Worm (Caenorhabditis elegans) whole organism, early embryonic: Measurements from ENCODE around the gene ncs-5.

Experiments
- B0310.2 ChIP-seq: sonication (generic microtip); optimal IDR thresholded peaks from 2 replicates; lab custom pipeline; 2016; ENCODE audit warnings: mild to moderate bottlenecking, missing genetic modification characterization, missing compliant biosample characterization
- F13C5.2 ChIP-seq: sonication (generic microtip); optimal IDR thresholded peaks from 2 replicates; lab custom pipeline; 2017; ENCODE audit warnings: mild to moderate bottlenecking, missing genetic modification characterization, inconsistent platforms, missing compliant biosample characterization
- aly-1 ChIP-seq: sonication (generic microtip); optimal IDR thresholded peaks from 2 replicates; lab custom pipeline; 2016; ENCODE audit warnings: missing genetic modification characterization, missing compliant biosample characterization
- ama-1 ChIP-seq: fragments of 150-350 bp; optimal IDR thresholded peaks from 2 replicates; lab custom pipeline; 2014
- ceh-13 ChIP-seq: fragments of 200-800 bp; sonication (Bioruptor generic); optimal IDR thresholded peaks from 2 replicates; lab custom pipeline; 2018; ENCODE audit warnings: mild to moderate bottlenecking, missing genetic modification characterization, missing compliant biosample characterization
- ceh-36 ChIP-seq: sonication (generic microtip); optimal IDR thresholded peaks from 2 replicates; lab custom pipeline; 2016; ENCODE audit warnings: missing genetic modification characterization, inconsistent platforms, missing compliant biosample characterization
- ets-7 ChIP-seq: sonication (generic microtip); optimal IDR thresholded peaks from 2 replicates; lab custom pipeline; 2016; ENCODE audit warnings: missing genotype, missing genetic modification characterization, missing compliant biosample characterization
- flt-1 ChIP-seq: fragments of 200-800 bp; sonication (Bioruptor generic); IDR thresholded peaks from 2 replicates; pipeline ENCODE4 v1.3.6; 2022; ENCODE audit warnings: missing genetic modification characterization, missing compliant biosample characterization
- hmbx-1 ChIP-seq: sonication (generic microtip); optimal IDR thresholded peaks from 2 replicates; lab custom pipeline; 2016; ENCODE audit warnings: mild to moderate bottlenecking, missing genetic modification characterization, missing compliant biosample characterization
- hmg-4 ChIP-seq: fragments of 200-800 bp; sonication (Bioruptor generic); optimal IDR thresholded peaks from 2 replicates; lab custom pipeline; 2018; ENCODE audit warnings: mild to moderate bottlenecking, missing genetic modification characterization, missing compliant biosample characterization
- hnd-1 ChIP-seq: sonication (generic microtip); optimal IDR thresholded peaks from 2 replicates; lab custom pipeline; 2016; ENCODE audit warnings: missing genetic modification characterization, missing compliant biosample characterization
- pes-1 ChIP-seq: fragments of 200-800 bp; sonication (Bioruptor generic); IDR thresholded peaks from 2 replicates; pipeline ENCODE4 v1.3.6; 2022; ENCODE audit warnings: missing genetic modification reagents, missing genetic modification characterization, missing compliant biosample characterization
- scrt-1 ChIP-seq: fragments of 200-800 bp; sonication (Bioruptor generic); IDR thresholded peaks from 2 replicates; pipeline ENCODE4 v1.3.6; 2022; ENCODE audit warnings: missing genetic modification characterization, missing compliant biosample characterization
- sea-1 ChIP-seq: fragments of 200-800 bp; sonication (Bioruptor generic); conservative IDR thresholded peaks from 2 replicates; pipeline ENCODE4 v1.3.6; 2022; ENCODE audit warnings: missing genetic modification characterization, missing compliant biosample characterization
- tbx-11 ChIP-seq: fragments of 200-800 bp; sonication (Bioruptor generic); IDR thresholded peaks from 2 replicates; pipeline ENCODE4 v1.3.6; 2022; ENCODE audit warnings: missing genetic modification characterization, missing compliant biosample characterization
- tbx-37 ChIP-seq: fragments of 200-800 bp; sonication (Bioruptor generic); conservative IDR thresholded peaks from 2 replicates; pipeline ENCODE4 v1.3.6; 2022; ENCODE audit warnings: missing genetic modification reagents, missing genetic modification characterization, missing compliant biosample characterization
- tra-4 ChIP-seq: sonication (generic microtip); optimal IDR thresholded peaks from 2 replicates; lab custom pipeline; 2017; ENCODE audit warnings: missing genetic modification characterization, missing compliant biosample characterization

Gene ncs-5

DNA sequence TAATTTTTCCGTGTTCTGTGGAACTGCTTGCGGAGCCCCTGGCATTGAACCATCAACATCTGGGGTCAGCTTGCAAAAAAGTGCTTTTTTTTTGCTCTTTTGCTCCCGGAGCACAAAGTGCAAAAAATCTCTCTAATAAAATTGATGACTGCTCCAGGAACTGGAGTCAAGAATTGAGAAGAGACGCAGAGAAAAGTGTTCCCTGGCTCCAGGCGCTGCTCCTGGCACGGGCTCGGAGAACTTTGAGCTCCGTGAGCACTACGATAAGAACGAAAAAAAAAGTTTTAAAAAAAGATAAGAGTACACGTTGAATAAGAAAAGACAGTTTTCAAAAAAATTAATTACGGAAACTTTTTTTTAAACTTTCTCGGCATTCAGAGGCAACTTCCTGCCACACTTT lies 36.8 kb upstream of the ncs-5 start:
- TF ChIP-seq ets-7: no peak
- TF ChIP-seq ama-1 (lab: Kevin White, UChicago): no peak
- no peak for TF ChIP-seq tbx-37
- TF ChIP-seq aly-1 (tag; lab: Kevin White, UChicago): no peak

ce11 chrV:18783474-18783873 lies 36.1 kb upstream of the ncs-5 start, which contains the start of gene Y17D7B.10:
Y17D7B.10 (plus strand) TSS chrV:18783716.
- TF ChIP-seq ceh-13 (GFP tag; lab: Kevin White, UChicago) (no peak), scrt-1 (GFP tag; lab: Robert Waterston, UW) (no peak), tbx-11 (GFP tag; lab: Robert Waterston, UW) (no peak), F13C5.2 (tag; lab: Kevin White, UChicago) (no peak), flt-1 (GFP tag; lab: Robert Waterston, UW) (no peak), ama-1 (lab: Kevin White, UChicago) (no peak), aly-1 (tag; lab: Kevin White, UChicago) (no peak), B0310.2 (tag; lab: Kevin White, UChicago) (no peak), pes-1 (GFP tag; lab: Robert Waterston, UW) (no peak), hnd-1 (tag; lab: Kevin White, UChicago) (no peak), tra-4 (tag; lab: Kevin White, UChicago) (no peak), ets-7 (no peak), tbx-37 (no peak), hmbx-1 (no peak), sea-1 (GFP tag; lab: Robert Waterston, UW) (no peak), ceh-36 (tag; lab: Kevin White, UChicago) (no peak), hmg-4 (GFP tag; lab: Kevin White, UChicago) (no peak)

DNA sequence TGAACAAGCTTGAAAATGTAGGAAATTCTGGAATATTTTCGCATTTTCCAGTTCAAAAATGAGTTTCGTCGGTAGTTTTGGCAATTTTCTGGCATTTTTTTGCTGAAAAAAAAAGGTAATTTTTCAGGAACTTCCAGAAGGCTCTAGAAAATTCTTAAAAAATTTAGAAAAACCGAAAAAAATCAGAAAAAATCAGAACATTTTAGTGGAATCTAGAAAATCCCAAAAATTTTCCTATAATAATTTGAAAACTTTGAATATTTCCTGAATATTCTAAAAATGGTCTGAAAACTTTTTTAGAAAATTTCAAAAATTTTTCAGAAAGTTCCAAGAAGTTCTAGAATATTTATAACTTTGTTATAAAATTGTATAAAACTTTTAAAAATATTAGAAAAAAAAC lies 32.9 kb upstream of the ncs-5 start, which contains the start of gene Y17D7B.3:
Gene Y17D7B.3, minus strand, starts transcription at position 101 of the 400 bp plus-strand sequence.
- TF ChIP-seq B0310.2 (tag; lab: Kevin White, UChicago): no peak
- TF ChIP-seq hmg-4 (GFP tag; lab: Kevin White, UChicago): no peak
- no peak for TF ChIP-seq ets-7
- no peak for TF ChIP-seq tbx-11 (GFP tag; lab: Robert Waterston, UW)
- TF ChIP-seq scrt-1 (GFP tag; lab: Robert Waterston, UW): no peak
- TF ChIP-seq aly-1 (tag; lab: Kevin White, UChicago): no peak
- TF ChIP-seq tra-4 (tag; lab: Kevin White, UChicago): no peak
- TF ChIP-seq hmbx-1: no peak
- TF ChIP-seq ama-1 (lab: Kevin White, UChicago): no peak
- no peak for TF ChIP-seq tbx-37
- no peak for TF ChIP-seq sea-1 (GFP tag; lab: Robert Waterston, UW)

DNA sequence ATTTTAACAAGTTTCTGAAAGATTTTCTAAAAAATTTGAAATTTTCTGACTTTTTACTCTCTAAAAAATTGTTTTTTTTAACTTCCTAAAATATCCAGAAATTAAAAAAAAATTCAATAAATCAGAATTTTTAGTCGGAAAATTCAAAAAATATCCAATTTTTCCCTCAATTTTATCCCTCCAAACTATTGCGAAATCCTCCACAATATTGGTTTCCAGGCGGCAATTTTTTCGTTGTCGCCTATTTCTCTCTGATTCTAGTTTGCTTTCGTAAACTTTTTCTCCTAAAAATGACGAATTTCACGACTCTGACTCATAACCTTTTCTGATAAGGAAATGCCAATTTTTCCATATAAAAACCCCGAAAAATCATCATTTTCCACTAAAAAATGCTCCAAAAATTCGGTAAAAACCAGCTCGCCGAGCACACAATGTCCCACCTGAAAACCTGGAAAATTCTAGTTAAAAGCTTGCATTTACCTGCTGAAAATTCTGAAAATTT lies 32.1 kb upstream of the ncs-5 start, which contains the start of gene Y17D7B.2:
Gene Y17D7B.2, plus strand, starts transcription at position 323 of the 502 bp plus-strand sequence.
- TF ChIP-seq flt-1 (GFP tag; lab: Robert Waterston, UW) (no peak), ceh-13 (GFP tag; lab: Kevin White, UChicago) (no peak), tra-4 (tag; lab: Kevin White, UChicago) (no peak), scrt-1 (GFP tag; lab: Robert Waterston, UW) (no peak), hnd-1 (tag; lab: Kevin White, UChicago) (no peak), ceh-36 (tag; lab: Kevin White, UChicago) (no peak), tbx-37 (no peak), hmbx-1 (no peak), B0310.2 (tag; lab: Kevin White, UChicago) (no peak), tbx-11 (GFP tag; lab: Robert Waterston, UW) (no peak)

ce11 chrV:18790658-18791057 lies 28.9 kb upstream of the ncs-5 start, which contains the start of gene nhr-231:
nhr-231 (plus strand) TSS chrV:18790958.
- TF ChIP-seq flt-1 (GFP tag; lab: Robert Waterston, UW) (no peak), F13C5.2 (tag; lab: Kevin White, UChicago) (no peak), scrt-1 (GFP tag; lab: Robert Waterston, UW) (no peak), sea-1 (GFP tag; lab: Robert Waterston, UW) (no peak), hnd-1 (tag; lab: Kevin White, UChicago) (no peak), ama-1 (lab: Kevin White, UChicago) (no peak), hmg-4 (GFP tag; lab: Kevin White, UChicago) (no peak), hmbx-1 (no peak), aly-1 (tag; lab: Kevin White, UChicago) (no peak), ets-7 (no peak), B0310.2 (tag; lab: Kevin White, UChicago) (no peak), tra-4 (tag; lab: Kevin White, UChicago) (no peak), ceh-36 (tag; lab: Kevin White, UChicago) (no peak), tbx-11 (GFP tag; lab: Robert Waterston, UW) (no peak), pes-1 (GFP tag; lab: Robert Waterston, UW) (no peak), ceh-13 (GFP tag; lab: Kevin White, UChicago) (no peak), tbx-37 (no peak)

DNA sequence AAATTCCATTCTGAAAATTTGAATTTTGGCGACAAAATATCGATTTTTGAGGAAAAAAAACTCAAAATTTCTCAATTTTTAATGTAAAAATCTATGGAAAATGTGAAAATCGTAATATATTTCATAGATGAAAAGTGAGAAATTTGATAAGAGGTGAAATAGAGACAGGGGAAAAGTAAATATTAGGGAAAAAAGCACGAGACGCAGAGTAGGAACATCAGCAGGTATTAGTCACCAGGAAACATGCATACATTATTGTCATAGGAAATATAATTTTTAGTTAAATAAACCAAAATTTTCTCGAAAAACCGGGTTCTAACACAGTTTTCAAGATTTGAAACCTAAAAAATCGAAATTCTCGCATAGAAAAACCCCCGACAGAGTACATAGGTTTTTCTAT lies 18.8 kb upstream of the ncs-5 start, which contains the start of gene nhr-170:
Gene nhr-170, minus strand, starts transcription at position 16 of the 400 bp plus-strand sequence.
- TF ChIP-seq ceh-36 (tag; lab: Kevin White, UChicago): no peak
- no peak for TF ChIP-seq pes-1 (GFP tag; lab: Robert Waterston, UW)
- no peak for TF ChIP-seq aly-1 (tag; lab: Kevin White, UChicago)
- TF ChIP-seq hmbx-1: no peak

DNA sequence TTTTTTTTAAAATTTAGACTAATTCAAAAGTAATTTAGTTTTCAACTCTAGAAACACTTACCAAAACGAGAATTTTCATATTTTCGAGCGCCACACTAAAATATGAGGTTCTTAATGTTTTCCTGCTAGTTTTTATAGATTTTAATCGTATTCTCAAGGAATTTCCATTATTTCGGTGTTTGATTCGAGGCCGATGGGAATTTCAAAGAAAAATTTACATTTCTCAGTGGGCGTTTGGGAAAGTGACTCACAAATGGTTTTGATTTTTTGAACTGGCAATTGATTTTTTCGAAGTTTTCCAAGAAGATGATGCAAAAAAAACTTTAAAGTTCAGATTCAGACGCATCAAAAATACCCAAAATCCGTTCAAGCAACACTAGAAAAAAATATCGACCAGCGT lies 17.5 kb upstream of the ncs-5 start, which contains the start of gene C54E10.11:
Gene C54E10.11, minus strand, starts transcription at position 101 of the 400 bp plus-strand sequence.
- TF ChIP-seq tbx-11 (GFP tag; lab: Robert Waterston, UW) (no peak), pes-1 (GFP tag; lab: Robert Waterston, UW) (no peak), B0310.2 (tag; lab: Kevin White, UChicago) (no peak), ets-7 (no peak), ceh-13 (GFP tag; lab: Kevin White, UChicago) (no peak), flt-1 (GFP tag; lab: Robert Waterston, UW) (no peak), hnd-1 (tag; lab: Kevin White, UChicago) (no peak), F13C5.2 (tag; lab: Kevin White, UChicago) (no peak), tbx-37 (no peak), hmg-4 (GFP tag; lab: Kevin White, UChicago) (no peak), hmbx-1 (no peak), aly-1 (tag; lab: Kevin White, UChicago) (no peak), tra-4 (tag; lab: Kevin White, UChicago) (no peak), ama-1 (lab: Kevin White, UChicago) (no peak), sea-1 (GFP tag; lab: Robert Waterston, UW) (no peak), scrt-1 (GFP tag; lab: Robert Waterston, UW) (no peak)
